Worm (Caenorhabditis elegans) whole organism, L1 larva: ENCODE results near the gene F53A9.8.

Experiments
- C04F5.9 ChIP-seq: sonication (generic microtip); optimal IDR thresholded peaks from 2 replicates; lab custom pipeline; 2016; ENCODE audit warnings: missing genetic modification characterization, missing compliant biosample characterization
- C34B4.2 ChIP-seq: sonication (generic microtip); optimal IDR thresholded peaks from 2 replicates; lab custom pipeline; 2017; ENCODE audit warnings: mild to moderate bottlenecking, missing genetic modification characterization, missing compliant biosample characterization
- alr-1 ChIP-seq: fragments of 200-800 bp; sonication (Bioruptor generic); optimal IDR thresholded peaks from 2 replicates; lab custom pipeline; 2018; ENCODE audit warnings: borderline replicate concordance, mild to moderate bottlenecking, missing genetic modification characterization, missing compliant biosample characterization
- ama-1 ChIP-seq: fragments of 150-350 bp; optimal IDR thresholded peaks from 2 replicates; lab custom pipeline; 2014
- ceh-63 ChIP-seq: fragments of 200-800 bp; sonication (Bioruptor generic); optimal IDR thresholded peaks from 2 replicates; lab custom pipeline; 2018; ENCODE audit warnings: mild to moderate bottlenecking, missing genetic modification characterization, missing compliant biosample characterization
- ceh-82 ChIP-seq, 3 experiments: fragments of 150-350 bp in 1 of 3; sonication (generic microtip) in 2 of 3; optimal IDR thresholded peaks; 2 replicates each; lab custom pipeline; 2014 to 2017; ENCODE audit warnings: missing biosample characterization in 3 of 3, missing genetic modification characterization in 3 of 3
- ces-1 ChIP-seq: fragments of 150-350 bp; optimal IDR thresholded peaks from 2 replicates; lab custom pipeline; 2014; ENCODE audit warnings: missing biosample characterization, missing genetic modification reagents, missing genetic modification characterization
- dpl-1 ChIP-seq, 3 experiments: fragments of 150-350 bp in 2 of 3; sonication (generic microtip) in 1 of 3; optimal IDR thresholded peaks; 2 replicates each; lab custom pipeline; 2014 to 2017; ENCODE audit warnings: missing biosample characterization in 3 of 3, missing genetic modification characterization in 3 of 3, missing genetic modification reagents in 3 of 3
- efl-1 ChIP-seq, 4 experiments: fragments of 150-350 bp; optimal IDR thresholded peaks in 3 of 4; peaks in 1 of 4; 1 replicate in 1 of 4; 2 replicates in 3 of 4; lab custom pipeline; 2014; ENCODE audit warnings: missing biosample characterization in 2 of 4, missing genetic modification characterization in 2 of 4, missing genetic modification reagents in 2 of 4
- efl-3 ChIP-seq: fragments of 200-800 bp; sonication (Bioruptor generic); optimal IDR thresholded peaks from 2 replicates; lab custom pipeline; 2018; ENCODE audit warnings: mild to moderate bottlenecking, missing genetic modification characterization, missing compliant biosample characterization
- egl-27 ChIP-seq, 2 experiments: fragments of 150-350 bp in 1 of 2; sonication (generic microtip); optimal IDR thresholded peaks; 3 replicates each; lab custom pipeline; 2017 to 2018; ENCODE audit warnings: missing biosample characterization in 2 of 2, missing genetic modification characterization in 2 of 2, missing genetic modification reagents in 2 of 2
- grh-1 ChIP-seq: fragments of 200-800 bp; sonication (Bioruptor generic); IDR thresholded peaks from 2 replicates; pipeline ENCODE4 v1.3.6; 2022; ENCODE audit warnings: missing genetic modification reagents, missing genetic modification characterization, missing compliant biosample characterization
- isw-1 ChIP-seq: fragments of 200-800 bp; sonication (Bioruptor generic); IDR thresholded peaks from 2 replicates; pipeline ENCODE4 v1.3.6; 2022; ENCODE audit warnings: missing genetic modification characterization, missing compliant biosample characterization
- lin-13 ChIP-seq: fragments of 150-350 bp; optimal IDR thresholded peaks from 2 replicates; lab custom pipeline; 2014; ENCODE audit warnings: missing biosample characterization, missing genetic modification reagents, missing genetic modification characterization
- lin-14 ChIP-seq: fragments of 200-800 bp; sonication (Bioruptor generic); optimal IDR thresholded peaks from 2 replicates; lab custom pipeline; 2018; ENCODE audit warnings: mild to moderate bottlenecking, missing genetic modification characterization, moderate library complexity, missing compliant biosample characterization
- lin-39 ChIP-seq: fragments of 150-350 bp; optimal IDR thresholded peaks from 2 replicates; lab custom pipeline; 2014; ENCODE audit warnings: missing biosample characterization, missing genetic modification reagents, missing genetic modification characterization
- lsy-2 ChIP-seq, 2 experiments: fragments of 150-350 bp; optimal IDR thresholded peaks; 2 replicates each; lab custom pipeline; 2014; ENCODE audit warnings: missing biosample characterization in 2 of 2, missing genetic modification characterization in 2 of 2
- mdl-1 ChIP-seq, 2 experiments: fragments of 150-350 bp; optimal IDR thresholded peaks; 2 replicates each; lab custom pipeline; 2014 to 2017; ENCODE audit warnings: missing biosample characterization in 2 of 2, missing genetic modification characterization in 2 of 2, inconsistent platforms in 1 of 2
- mef-2 ChIP-seq: fragments of 150-350 bp; optimal IDR thresholded peaks from 2 replicates; lab custom pipeline; 2014; ENCODE audit warnings: missing biosample characterization, missing genetic modification characterization
- nhr-12 ChIP-seq: sonication (generic microtip); optimal IDR thresholded peaks from 2 replicates; lab custom pipeline; 2017; ENCODE audit warnings: missing biosample characterization, missing genetic modification characterization
- nhr-19 ChIP-seq: fragments of 200-800 bp; sonication (Bioruptor generic); conservative IDR thresholded peaks from 2 replicates; pipeline ENCODE4 v1.3.6; 2022; ENCODE audit warnings: missing genetic modification characterization, missing compliant biosample characterization
- nhr-20 ChIP-seq: sonication (generic microtip); optimal IDR thresholded peaks from 2 replicates; lab custom pipeline; 2016; ENCODE audit warnings: mild to moderate bottlenecking, missing genetic modification characterization, missing compliant biosample characterization
- nhr-237 ChIP-seq: fragments of 150-350 bp; optimal IDR thresholded peaks from 2 replicates; lab custom pipeline; 2014; ENCODE audit warnings: missing biosample characterization, missing genetic modification characterization
- nhr-85 ChIP-seq: sonication (generic microtip); peaks from one replicate; lab custom pipeline; 2016; ENCODE audit warnings: missing genetic modification characterization, inconsistent platforms, missing compliant biosample characterization
- pag-3 ChIP-seq: sonication (generic microtip); optimal IDR thresholded peaks from 2 replicates; lab custom pipeline; 2017; ENCODE audit warnings: missing genetic modification characterization, mild to moderate bottlenecking, missing compliant biosample characterization, antibody characterized with exemption, borderline replicate concordance; ENCODE audit not compliant: insufficient read depth
- pqm-1 ChIP-seq: sonication (generic microtip); optimal IDR thresholded peaks from 3 replicates; lab custom pipeline; 2017; ENCODE audit warnings: missing biosample characterization, missing genetic modification characterization
- skn-1 ChIP-seq: fragments of 150-350 bp; optimal IDR thresholded peaks from 2 replicates; lab custom pipeline; 2014; ENCODE audit warnings: missing biosample characterization, missing genetic modification characterization
- snpc-4 ChIP-seq: fragments of 150-350 bp; optimal IDR thresholded peaks from 2 replicates; lab custom pipeline; 2014; ENCODE audit warnings: missing biosample characterization, missing genetic modification characterization
- snu-23 ChIP-seq: sonication (generic microtip); optimal IDR thresholded peaks from 2 replicates; lab custom pipeline; 2016; ENCODE audit warnings: missing genetic modification characterization, missing compliant biosample characterization
- sup-37 ChIP-seq: fragments of 200-800 bp; sonication (Bioruptor generic); optimal IDR thresholded peaks from 2 replicates; lab custom pipeline; 2018; ENCODE audit warnings: mild to moderate bottlenecking, missing genetic modification characterization, missing compliant biosample characterization
- swsn-7 ChIP-seq: sonication (generic microtip); optimal IDR thresholded peaks from 2 replicates; lab custom pipeline; 2016; ENCODE audit warnings: missing genetic modification characterization, missing compliant biosample characterization
- xbp-1 ChIP-seq: sonication (generic microtip); optimal IDR thresholded peaks from 2 replicates; lab custom pipeline; 2016; ENCODE audit warnings: missing genetic modification characterization, missing compliant biosample characterization
- zip-4 ChIP-seq: fragments of 200-800 bp; sonication (Bioruptor generic); optimal IDR thresholded peaks from 2 replicates; lab custom pipeline; 2018; ENCODE audit warnings: mild to moderate bottlenecking, missing genetic modification characterization, moderate library complexity, missing compliant biosample characterization
- ztf-4 ChIP-seq: fragments of 150-350 bp; optimal IDR thresholded peaks from 2 replicates; lab custom pipeline; 2014; ENCODE audit warnings: missing biosample characterization, missing genetic modification characterization

The F53A9.8 gene

ce11 chrX:8708053-8708452 is 10.7 kb downstream of the F53A9.8 start, which contains the start of gene F53A9.3:
TSS of gene F53A9.3 (plus strand) at chrX:8708353.
- TF ChIP-seq lsy-2 (tag; optimal IDR thresholded peaks at IDR 0.05; lab: Kevin White, UChicago) (no peak), ces-1 (GFP tag; lab: Kevin White, UChicago) (no peak), nhr-12 (tag; lab: Kevin White, UChicago) (no peak), nhr-20 (tag; lab: Kevin White, UChicago) (no peak), lin-39 (tag; lab: Kevin White, UChicago) (no peak), C34B4.2 (tag; lab: Kevin White, UChicago) (no peak)

ce11 chrX:8704830-8705229 is 13.9 kb downstream of the F53A9.8 start:
- no peak for TF ChIP-seq nhr-237
- TF ChIP-seq nhr-85 (tag; lab: Kevin White, UChicago), result no peak
- TF ChIP-seq zip-4, result no peak
- TF ChIP-seq swsn-7 (tag; lab: Kevin White, UChicago), result no peak
- no peak for TF ChIP-seq ama-1 (lab: Kevin White, UChicago)
- TF ChIP-seq skn-1, result no peak
- no peak for TF ChIP-seq lin-14 (GFP tag; lab: Kevin White, UChicago)
- TF ChIP-seq C04F5.9 (tag; lab: Kevin White, UChicago), result no peak
- TF ChIP-seq C34B4.2 (tag; lab: Kevin White, UChicago), result no peak
- no peak for TF ChIP-seq sup-37
- no peak for TF ChIP-seq pqm-1
- TF ChIP-seq, all 84 proteins: peak for 0

ce11 chrX:8703664-8704356 is 14.9 kb downstream of the F53A9.8 start, which contains the start of gene jbts-14:
TSS of gene jbts-14 (plus strand) at chrX:8704306.
- TF ChIP-seq alr-1, result no peak
- TF ChIP-seq isw-1 (GFP tag; lab: Robert Waterston, UW), result no peak
- TF ChIP-seq efl-1 (optimal IDR thresholded peaks at IDR 0.05; lab: Kevin White, UChicago), result no peak
- no peak for TF ChIP-seq efl-1 (GFP tag; optimal IDR thresholded peaks at IDR 0.05 in 1 of 2; lab: Kevin White, UChicago)
- no peak for TF ChIP-seq dpl-1 (GFP tag; optimal IDR thresholded peaks at IDR 0.05; lab: Kevin White, UChicago)
- TF ChIP-seq nhr-19 (GFP tag; lab: Robert Waterston, UW), result no peak
- no peak for TF ChIP-seq grh-1 (GFP tag; lab: Robert Waterston, UW)
- peak; percentile 76 for TF ChIP-seq snpc-4 (tag; lab: Kevin White, UChicago)

- TF ChIP-seq lsy-2 (tag; optimal IDR thresholded peaks at IDR 0.05; lab: Kevin White, UChicago) (no peak), mef-2 (tag; lab: Kevin White, UChicago) (no peak), C34B4.2 (tag; lab: Kevin White, UChicago) (no peak), snu-23 (no peak), C04F5.9 (tag; lab: Kevin White, UChicago) (no peak), ztf-4 (tag; lab: Kevin White, UChicago) (no peak), ceh-82 (tag; optimal IDR thresholded peaks at IDR 0.05; lab: Kevin White, UChicago) (no peak), mdl-1 (tag; optimal IDR thresholded peaks at IDR 0.05; lab: Kevin White, UChicago) (no peak), efl-3 (no peak)
Observed at ce11 chrX:8697517-8697916, 21.2 kb downstream of the F53A9.8 start, which contains the start of gene frpr-8. TSS of gene frpr-8 (plus strand) at chrX:8697817.

- TF ChIP-seq mef-2 (tag; lab: Kevin White, UChicago), result no peak
- no peak for TF ChIP-seq lin-13
- TF ChIP-seq xbp-1 (tag; lab: Kevin White, UChicago), result no peak
- TF ChIP-seq pag-3, result no peak
- TF ChIP-seq ceh-63, result no peak
- TF ChIP-seq egl-27 (tag; optimal IDR thresholded peaks at IDR 0.05; lab: Kevin White, UChicago), result no peak
- TF ChIP-seq, all 84 proteins: peak for 0
Observed at ce11 chrX:8681600-8681999, 37.1 kb downstream of the F53A9.8 start, which contains the start of gene K09E2.1. TSS of gene K09E2.1 (plus strand) at chrX:8681900.
